Fruit fly (Drosophila melanogaster) whole organism, embryonic: ENCODE results near the gene CG15638.
A peak's percentile ranks its signal among the peaks of the same experiment; 100 is the strongest.

Source experiments
- Antp ChIP-seq: fragments of 200-800 bp; sonication (Bioruptor generic); optimal IDR thresholded peaks from 3 replicates; lab custom pipeline; 2016; ENCODE audit warnings: missing biosample characterization, missing genetic modification characterization
- Atf6 ChIP-seq: fragments of 200-800 bp; sonication (Bioruptor generic); IDR thresholded peaks from 2 replicates; pipeline ENCODE4 v1.3.6; 2022; ENCODE audit warnings: missing biosample characterization, missing genetic modification characterization
- Awh ChIP-seq: fragments of 200-800 bp; sonication (Bioruptor generic); IDR thresholded peaks from 2 replicates; pipeline ENCODE4, ENCODE4 v1.3.6; 2022; ENCODE audit warnings: missing biosample characterization, missing genetic modification characterization
- Bdp1 ChIP-seq: fragments of 200-800 bp; sonication (Bioruptor generic); optimal IDR thresholded peaks from 3 replicates; lab custom pipeline; 2016; ENCODE audit warnings: missing biosample characterization, missing genetic modification characterization
- Blimp-1 ChIP-seq: fragments of 200-800 bp; sonication (Bioruptor generic); optimal IDR thresholded peaks from 3 replicates; lab custom pipeline; 2018; ENCODE audit warnings: missing biosample characterization, missing genetic modification characterization, mild to moderate bottlenecking, moderate library complexity, missing genetic modification reagents
- CG10267 ChIP-seq: fragments of 200-800 bp; sonication (Bioruptor generic); optimal IDR thresholded peaks from 2 replicates; lab custom pipeline; 2018; ENCODE audit warnings: missing biosample characterization, mild to moderate bottlenecking, missing genetic modification characterization, moderate library complexity
- CG14860 ChIP-seq: fragments of 200-800 bp; sonication (Bioruptor generic); IDR thresholded peaks from 3 replicates; pipeline ENCODE4 v1.3.6; 2022; ENCODE audit warnings: missing biosample characterization, missing genetic modification characterization; ENCODE audit not compliant: partially characterized antibody
- CG16779 ChIP-seq: fragments of 200-800 bp; sonication (Bioruptor generic); IDR thresholded peaks from 2 replicates; pipeline ENCODE4 v1.3.6; 2022; ENCODE audit warnings: missing biosample characterization, missing genetic modification characterization
- CG17359 ChIP-seq: fragments of 200-800 bp; sonication (Bioruptor generic); optimal IDR thresholded peaks from 3 replicates; lab custom pipeline; 2018; ENCODE audit warnings: missing biosample characterization, mild to moderate bottlenecking, missing genetic modification characterization, moderate library complexity
- CG17802 ChIP-seq: fragments of 200-800 bp; sonication (Bioruptor generic); optimal IDR thresholded peaks from 2 replicates; lab custom pipeline; 2018; ENCODE audit warnings: missing biosample characterization, mild to moderate bottlenecking, missing genetic modification characterization, moderate library complexity
- CG2712 ChIP-seq: fragments of 200-800 bp; optimal IDR thresholded peaks from 3 replicates; lab custom pipeline; 2019; ENCODE audit warnings: missing biosample characterization, mild to moderate bottlenecking, missing genetic modification characterization, moderate library complexity
- CG2875 ChIP-seq: fragments of 200-800 bp; sonication (Bioruptor generic); optimal IDR thresholded peaks from 2 replicates; lab custom pipeline; 2017; ENCODE audit warnings: missing biosample characterization, mild to moderate bottlenecking, missing genetic modification characterization, missing genetic modification reagents
- CG30020 ChIP-seq: fragments of 200-800 bp; optimal IDR thresholded peaks from 2 replicates; lab custom pipeline; 2019; ENCODE audit warnings: missing biosample characterization, mild to moderate bottlenecking, missing genetic modification characterization, moderate library complexity
- CG6683 ChIP-seq: fragments of 200-800 bp; sonication (Bioruptor generic); optimal IDR thresholded peaks from 2 replicates; lab custom pipeline; 2017; ENCODE audit warnings: missing biosample characterization, mild to moderate bottlenecking, missing genetic modification characterization, missing genetic modification reagents
- CG8478 ChIP-seq: fragments of >200 bp; optimal IDR thresholded peaks from 2 replicates; lab custom pipeline; 2018
- CG8924 ChIP-seq: fragments of 200-800 bp; optimal IDR thresholded peaks from 3 replicates; lab custom pipeline; 2019; ENCODE audit warnings: missing biosample characterization, mild to moderate bottlenecking, missing genetic modification characterization, moderate library complexity
- Chrac-16 ChIP-seq: fragments of 200-800 bp; sonication (Bioruptor generic); optimal IDR thresholded peaks from 3 replicates; lab custom pipeline; 2016; ENCODE audit warnings: missing biosample characterization, missing genetic modification characterization
- D ChIP-seq, 2 experiments: fragments of 200-800 bp in 1 of 2; fragments of >200 bp in 1 of 2; sonication (Bioruptor generic) in 1 of 2; optimal IDR thresholded peaks; 2 replicates in 1 of 2; 3 replicates in 1 of 2; lab custom pipeline; 2017; ENCODE audit warnings: mild to moderate bottlenecking in 1 of 2, missing biosample characterization in 1 of 2, missing genetic modification characterization in 1 of 2, missing genetic modification reagents in 1 of 2
- Dbx ChIP-seq: fragments of 200-800 bp; sonication (Bioruptor generic); IDR thresholded peaks from 3 replicates; pipeline ENCODE4 v1.3.6; 2022; ENCODE audit warnings: missing biosample characterization, missing genetic modification characterization
- Eip74EF ChIP-seq, 2 experiments: fragments of 200-800 bp in 1 of 2; fragments of >200 bp in 1 of 2; sonication (Bioruptor generic) in 1 of 2; optimal IDR thresholded peaks; 2 replicates each; lab custom pipeline; 2017 to 2019; ENCODE audit warnings: missing biosample characterization in 2 of 2, missing genetic modification characterization in 2 of 2, mild to moderate bottlenecking in 1 of 2, moderate library complexity in 1 of 2
- Ets97D ChIP-seq: fragments of 200-800 bp; sonication (Bioruptor generic); optimal IDR thresholded peaks from 3 replicates; lab custom pipeline; 2016; ENCODE audit warnings: missing biosample characterization, missing genetic modification characterization
- Hmx ChIP-seq: fragments of 200-800 bp; sonication (Bioruptor generic); optimal IDR thresholded peaks from 2 replicates; lab custom pipeline; 2016; ENCODE audit warnings: missing biosample characterization, missing genetic modification characterization
- Hr78 ChIP-seq, 2 experiments: fragments of 200-800 bp in 1 of 2; fragments of >200 bp in 1 of 2; sonication (Bioruptor generic) in 1 of 2; optimal IDR thresholded peaks; 2 replicates each; lab custom pipeline; 2017 to 2019; ENCODE audit warnings: missing biosample characterization in 2 of 2, missing genetic modification characterization in 2 of 2, mild to moderate bottlenecking in 1 of 2, moderate library complexity in 1 of 2
- Oaz ChIP-seq: fragments of 200-800 bp; sonication (Bioruptor generic); IDR thresholded peaks from 2 replicates; pipeline ENCODE4 v1.3.6; 2022; ENCODE audit warnings: missing biosample characterization, missing genetic modification characterization
- Sin3A ChIP-seq: fragments of >200 bp; optimal IDR thresholded peaks from 2 replicates; lab custom pipeline; 2018
- Ssrp ChIP-seq: fragments of 200-800 bp; sonication (Bioruptor generic); optimal IDR thresholded peaks from 2 replicates; lab custom pipeline; 2018; ENCODE audit warnings: missing biosample characterization, mild to moderate bottlenecking, missing genetic modification characterization, moderate library complexity
- Usf ChIP-seq: fragments of 200-800 bp; sonication (Bioruptor generic); optimal IDR thresholded peaks from 2 replicates; lab custom pipeline; 2017; ENCODE audit warnings: missing genotype, missing biosample characterization, missing genetic modification characterization
- aop ChIP-seq: fragments of 200-800 bp; sonication (Bioruptor generic); IDR thresholded peaks from 2 replicates; pipeline ENCODE4 v1.3.6; 2022; ENCODE audit warnings: missing biosample characterization, missing genetic modification characterization
- ase ChIP-seq: fragments of 200-800 bp; sonication (Bioruptor generic); IDR thresholded peaks from 3 replicates; pipeline ENCODE4 v1.3.6; 2022; ENCODE audit warnings: missing biosample characterization, missing genetic modification characterization
- ato ChIP-seq: fragments of 200-800 bp; sonication (Bioruptor generic); IDR thresholded peaks from 2 replicates; pipeline ENCODE4 v1.3.6; 2022; ENCODE audit warnings: missing biosample characterization, missing genetic modification characterization; ENCODE audit not compliant: partially characterized antibody
- bcd ChIP-seq: fragments of 200-800 bp; sonication (Bioruptor generic); optimal IDR thresholded peaks from 2 replicates; lab custom pipeline; 2017; ENCODE audit warnings: missing biosample characterization, mild to moderate bottlenecking, missing genetic modification characterization
- cad ChIP-seq: fragments of >200 bp; optimal IDR thresholded peaks from 2 replicates; lab custom pipeline; 2017; ENCODE audit warnings: missing biosample characterization, missing genetic modification characterization
- chn ChIP-seq: fragments of 200-800 bp; sonication (Bioruptor generic); optimal IDR thresholded peaks from 2 replicates; lab custom pipeline; 2016; ENCODE audit warnings: missing biosample characterization, missing genetic modification characterization
- exex ChIP-seq: fragments of 200-800 bp; sonication (Bioruptor generic); optimal IDR thresholded peaks from 4 replicates; lab custom pipeline; 2018; ENCODE audit warnings: missing biosample characterization, mild to moderate bottlenecking, missing genetic modification characterization, moderate library complexity
- fd102C ChIP-seq: fragments of 200-800 bp; sonication (Bioruptor generic); optimal IDR thresholded peaks from 2 replicates; lab custom pipeline; 2018; ENCODE audit warnings: missing biosample characterization, mild to moderate bottlenecking, missing genetic modification characterization, moderate library complexity
- gce ChIP-seq: fragments of 200-800 bp; sonication (Bioruptor generic); IDR thresholded peaks from 3 replicates; pipeline ENCODE4 v1.3.6; 2022; ENCODE audit warnings: missing biosample characterization, missing genetic modification characterization
- ham ChIP-seq: fragments of 200-800 bp; sonication (Bioruptor generic); IDR thresholded peaks from 2 replicates; pipeline ENCODE4 v1.3.6; 2022; ENCODE audit warnings: missing biosample characterization, missing genetic modification characterization
- her ChIP-seq: fragments of 200-800 bp; sonication (Bioruptor generic); optimal IDR thresholded peaks from 2 replicates; lab custom pipeline; 2016; ENCODE audit warnings: missing biosample characterization, missing genetic modification characterization
- jumu ChIP-seq: fragments of 200-800 bp; sonication (Bioruptor generic); optimal IDR thresholded peaks from 3 replicates; lab custom pipeline; 2016; ENCODE audit warnings: missing biosample characterization, missing genetic modification characterization
- lilli ChIP-seq: fragments of 200-800 bp; sonication (Bioruptor generic); optimal IDR thresholded peaks from 3 replicates; lab custom pipeline; 2016; ENCODE audit warnings: missing biosample characterization, missing genetic modification characterization
- mam ChIP-seq: fragments of 200-800 bp; sonication (Bioruptor generic); optimal IDR thresholded peaks from 3 replicates; lab custom pipeline; 2016; ENCODE audit warnings: missing biosample characterization, missing genetic modification characterization
- nerfin-2 ChIP-seq: fragments of 200-800 bp; sonication (Bioruptor generic); IDR thresholded peaks from 2 replicates; pipeline ENCODE4 v1.3.6; 2022; ENCODE audit warnings: missing biosample characterization, missing genetic modification characterization; ENCODE audit not compliant: partially characterized antibody
- pfk ChIP-seq: fragments of 200-800 bp; sonication (Bioruptor generic); optimal IDR thresholded peaks from 2 replicates; lab custom pipeline; 2018; ENCODE audit warnings: missing biosample characterization, mild to moderate bottlenecking, missing genetic modification characterization, moderate library complexity
- pho ChIP-seq: fragments of 200-800 bp; sonication (Bioruptor generic); optimal IDR thresholded peaks from 2 replicates; lab custom pipeline; 2016; ENCODE audit warnings: missing biosample characterization, missing genetic modification characterization
- run ChIP-seq: fragments of 200-800 bp; sonication (Bioruptor generic); optimal IDR thresholded peaks from 3 replicates; lab custom pipeline; 2018; ENCODE audit warnings: missing biosample characterization, mild to moderate bottlenecking, missing genetic modification characterization
- sens ChIP-seq: fragments of 200-800 bp; sonication (Bioruptor generic); peaks from one replicate; lab custom pipeline; 2016; ENCODE audit warnings: missing biosample characterization, missing genetic modification characterization
- sisA ChIP-seq: fragments of 200-800 bp; sonication (Bioruptor generic); IDR thresholded peaks from 2 replicates; pipeline ENCODE4 v1.3.6; 2022; ENCODE audit warnings: missing biosample characterization, missing genetic modification characterization
- so ChIP-seq: fragments of 200-800 bp; sonication (Bioruptor generic); IDR thresholded peaks from 3 replicates; pipeline ENCODE4 v1.3.6; 2022; ENCODE audit warnings: missing biosample characterization, missing genetic modification characterization
- twi ChIP-seq: fragments of 200-800 bp; optimal IDR thresholded peaks from 2 replicates; lab custom pipeline; 2019; ENCODE audit warnings: missing biosample characterization, mild to moderate bottlenecking, missing genetic modification characterization, moderate library complexity
- tx ChIP-seq: fragments of 200-800 bp; sonication (Bioruptor generic); optimal IDR thresholded peaks from 2 replicates; lab custom pipeline; 2016; ENCODE audit warnings: missing biosample characterization, missing genetic modification characterization

The CG15638 gene

DNA sequence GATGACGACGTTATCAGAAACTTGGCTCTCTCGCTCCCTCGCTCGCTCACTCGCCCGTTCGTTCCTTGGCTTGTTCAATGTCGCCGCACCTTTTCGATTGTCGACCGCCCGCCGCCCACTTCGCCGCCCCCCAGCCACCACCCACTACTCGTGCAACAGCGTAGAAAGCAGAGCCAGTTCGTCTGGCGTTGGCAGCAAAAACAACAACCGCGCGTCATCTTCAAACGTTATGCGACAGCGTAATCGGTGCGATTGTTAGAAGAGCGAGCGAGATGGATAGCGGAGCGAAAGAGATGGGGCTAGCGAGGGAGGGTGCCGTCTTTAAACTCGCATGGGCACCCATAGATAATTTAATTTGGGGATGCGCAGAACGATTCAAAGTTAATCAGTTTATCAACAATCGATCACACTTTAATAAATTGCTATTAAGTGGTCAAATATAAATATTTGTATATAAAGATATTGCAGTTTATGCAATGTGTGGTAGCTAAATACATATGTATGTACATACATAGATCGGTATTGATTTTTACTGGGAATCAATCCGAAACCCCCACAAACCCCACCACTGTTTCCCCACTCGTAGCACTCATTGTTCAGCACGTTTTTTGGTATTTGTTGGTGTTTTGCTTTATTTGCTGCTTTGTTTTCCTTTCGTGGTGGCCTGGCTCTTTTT lies 21.2 kb downstream of the CG15638 start (continued):
- TF ChIP-seq ato (GFP tag; lab: Robert Waterston, UW) (0 out of 2 replicates have a peak, but pooled peaks have one; percentile 12), Dbx (peak; percentile 63; the same call in 2 of the 3 replicates), CG17802 (no peak), Chrac-16 (GFP tag; lab: Kevin White, UChicago) (peak; percentile 36), cad (no peak), Oaz (GFP tag; lab: Robert Waterston, UW) (no peak), Atf6 (GFP tag; lab: Robert Waterston, UW) (peak; percentile 53; the same call in 1 of the 2 replicates), twi (tag; lab: Kevin White, UChicago) (no peak), CG2712 (peak; percentile 39), ham (GFP tag; lab: Robert Waterston, UW) (no peak), Hmx (GFP tag; lab: Kevin White, UChicago) (no peak), mam (GFP tag; lab: Kevin White, UChicago) (peak; percentile 28), Bdp1 (GFP tag; lab: Kevin White, UChicago) (no peak), CG17359 (tag; lab: Kevin White, UChicago) (peak; percentile 38), CG14860 (GFP tag; lab: Robert Waterston, UW) (no peak), bcd (GFP tag; lab: Kevin White, UChicago) (peak; percentile 43), lilli (GFP tag; lab: Kevin White, UChicago) (peak; percentile 63), Usf (peak; percentile 71), CG10267 (tag; lab: Kevin White, UChicago) (no peak), pfk (no peak), CG8924 (tag; lab: Kevin White, UChicago) (peak; percentile 69), chn (GFP tag; lab: Kevin White, UChicago) (no peak), CG8478 (lab: Kevin White, UChicago) (no peak), Awh (GFP tag; lab: Robert Waterston, UW) (no peak), jumu (no peak), nerfin-2 (no peak), run (peak; percentile 22), CG30020 (tag; lab: Kevin White, UChicago) (no peak), D (optimal IDR thresholded peaks at IDR 0.05; lab: Kevin White, UChicago) (no peak), D (GFP tag; optimal IDR thresholded peaks at IDR 0.05; lab: Kevin White, UChicago) (no peak), CG2875 (GFP tag; lab: Kevin White, UChicago) (peak; percentile 34), Antp (GFP tag; lab: Kevin White, UChicago) (no peak), fd102C (GFP tag; lab: Kevin White, UChicago) (no peak), Ssrp (tag; lab: Kevin White, UChicago) (peak; percentile 53), tx (GFP tag; lab: Kevin White, UChicago) (no peak), CG6683 (GFP tag; lab: Kevin White, UChicago) (peak; percentile 46), Hr78 (GFP tag; optimal IDR thresholded peaks at IDR 0.05; lab: Kevin White, UChicago) (peak in 1 of 2 experiments; percentile 18), so (GFP tag; lab: Robert Waterston, UW) (no peak), Blimp-1 (GFP tag; lab: Kevin White, UChicago) (no peak), her (GFP tag; lab: Kevin White, UChicago) (no peak), pho (peak; percentile 32), Sin3A (no peak), exex (peak; percentile 57), Eip74EF (GFP tag; optimal IDR thresholded peaks at IDR 0.05; lab: Kevin White, UChicago) (no peak), aop (no peak), CG16779 (GFP tag; lab: Robert Waterston, UW) (no peak), gce (GFP tag; lab: Robert Waterston, UW) (no peak), Ets97D (GFP tag; lab: Kevin White, UChicago) (no peak), sens (GFP tag; lab: Kevin White, UChicago) (no peak), sisA (GFP tag; lab: Robert Waterston, UW) (peak; percentile 65), ase (peak; percentile 22; the same call in 2 of the 3 replicates)
